Worm (Caenorhabditis elegans) whole organism, L1 larva: ENCODE data around the gene pqn-16.

Source experiments
- aha-1 ChIP-seq: fragments of 150-350 bp; optimal IDR thresholded peaks from 2 replicates; lab custom pipeline; 2014; ENCODE audit warnings: missing biosample characterization, missing genetic modification characterization
- egl-27 ChIP-seq, 2 experiments: fragments of 150-350 bp in 1 of 2; sonication (generic microtip); optimal IDR thresholded peaks; 3 replicates each; lab custom pipeline; 2017 to 2018; ENCODE audit warnings: missing biosample characterization in 2 of 2, missing genetic modification characterization in 2 of 2, missing genetic modification reagents in 2 of 2
- lin-15B ChIP-seq: fragments of 150-350 bp; sonication (generic microtip); optimal IDR thresholded peaks from 3 replicates; lab custom pipeline; 2014; ENCODE audit warnings: missing biosample characterization, missing genetic modification characterization
- lin-39 ChIP-seq: fragments of 150-350 bp; optimal IDR thresholded peaks from 2 replicates; lab custom pipeline; 2014; ENCODE audit warnings: missing biosample characterization, missing genetic modification reagents, missing genetic modification characterization
- lsy-2 ChIP-seq, 2 experiments: fragments of 150-350 bp; optimal IDR thresholded peaks; 2 replicates each; lab custom pipeline; 2014; ENCODE audit warnings: missing biosample characterization in 2 of 2, missing genetic modification characterization in 2 of 2
- nhr-237 ChIP-seq: fragments of 150-350 bp; optimal IDR thresholded peaks from 2 replicates; lab custom pipeline; 2014; ENCODE audit warnings: missing biosample characterization, missing genetic modification characterization
- nhr-84 ChIP-seq: sonication (generic microtip); optimal IDR thresholded peaks from 2 replicates; lab custom pipeline; 2017; ENCODE audit warnings: missing biosample characterization, missing genetic modification characterization
- pag-3 ChIP-seq: sonication (generic microtip); optimal IDR thresholded peaks from 2 replicates; lab custom pipeline; 2017; ENCODE audit warnings: missing genetic modification characterization, mild to moderate bottlenecking, missing compliant biosample characterization, antibody characterized with exemption, borderline replicate concordance; ENCODE audit not compliant: insufficient read depth
- swsn-7 ChIP-seq: sonication (generic microtip); optimal IDR thresholded peaks from 2 replicates; lab custom pipeline; 2016; ENCODE audit warnings: missing genetic modification characterization, missing compliant biosample characterization

DNA sequence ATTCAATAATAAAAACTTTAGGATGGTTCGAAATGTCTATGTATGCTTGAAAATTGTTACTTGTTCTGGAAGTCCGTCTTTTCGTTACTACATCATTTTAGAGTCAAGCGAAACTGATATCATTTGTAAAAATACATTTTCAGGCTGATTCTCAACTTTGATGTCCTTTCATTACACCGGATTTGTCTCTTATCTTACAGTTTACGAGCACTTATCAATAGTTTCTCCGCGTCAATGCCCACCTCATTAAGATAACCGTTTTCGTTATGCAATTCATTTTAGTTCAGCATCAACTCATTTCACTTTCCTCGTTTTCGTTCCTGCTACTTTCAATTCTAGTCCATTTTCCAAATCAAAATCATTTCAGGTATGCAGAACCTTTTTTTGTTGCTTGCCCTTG lies 28.8 kb downstream of the pqn-16 start, which contains the start of gene asp-2:
- no peak for TF ChIP-seq lin-39 (tag; lab: Kevin White, UChicago)
- no peak for TF ChIP-seq aha-1 (tag; lab: Kevin White, UChicago)
- no peak for TF ChIP-seq pag-3 (tag; lab: Kevin White, UChicago)
- no peak for TF ChIP-seq nhr-237 (tag; lab: Kevin White, UChicago)
- TF ChIP-seq nhr-84 = no peak
- TF ChIP-seq egl-27 (tag; optimal IDR thresholded peaks at IDR 0.05; lab: Kevin White, UChicago) = no peak
- TF ChIP-seq swsn-7 (tag; lab: Kevin White, UChicago) = no peak
- TF ChIP-seq lsy-2 (tag; optimal IDR thresholded peaks at IDR 0.05; lab: Kevin White, UChicago) = no peak
- TF ChIP-seq lin-15B (tag; lab: Kevin White, UChicago) = no peak
